Fruit fly (Drosophila melanogaster) whole organism, embryonic: ENCODE data around the gene Traf4.

Experiments used
- Ada2b ChIP-seq: fragments of 200-800 bp; sonication (Bioruptor generic); IDR thresholded peaks from 2 replicates; pipeline ENCODE4 v1.3.6; 2022; ENCODE audit warnings: missing biosample characterization, missing genetic modification characterization
- CG1603 ChIP-seq: fragments of 200-800 bp; sonication (Bioruptor generic); optimal IDR thresholded peaks from 2 replicates; lab custom pipeline; 2019; ENCODE audit warnings: missing biosample characterization, mild to moderate bottlenecking, missing genetic modification characterization, moderate library complexity
- CG17612 ChIP-seq: fragments of 200-800 bp; sonication (Bioruptor generic); IDR thresholded peaks from 2 replicates; pipeline ENCODE4 v1.3.6; 2022; ENCODE audit warnings: missing biosample characterization, missing genetic modification characterization
- CG18599 ChIP-seq: fragments of 200-800 bp; sonication (Bioruptor generic); optimal IDR thresholded peaks from 3 replicates; lab custom pipeline; 2017; ENCODE audit warnings: missing biosample characterization, missing genetic modification characterization, mild to moderate bottlenecking, moderate library complexity, missing genetic modification reagents
- CG2120 ChIP-seq: fragments of 200-800 bp; sonication (Bioruptor generic); optimal IDR thresholded peaks from 3 replicates; lab custom pipeline; 2016; ENCODE audit warnings: missing biosample characterization, missing genetic modification characterization
- CG32532 ChIP-seq: fragments of 200-800 bp; sonication (Bioruptor generic); IDR thresholded peaks from 2 replicates; pipeline ENCODE4 v1.3.6; 2022; ENCODE audit warnings: missing biosample characterization, missing genetic modification characterization
- CG6175 ChIP-seq: fragments of 200-800 bp; sonication (Bioruptor generic); IDR thresholded peaks from 3 replicates; pipeline ENCODE4 v1.3.6; 2022; ENCODE audit warnings: missing biosample characterization, missing genetic modification characterization
- CkIIα-i1 ChIP-seq: fragments of 200-800 bp; sonication (Bioruptor generic); IDR thresholded peaks from 2 replicates; pipeline ENCODE4 v1.3.6; 2022; ENCODE audit warnings: missing biosample characterization, missing genetic modification characterization
- D19B ChIP-seq: fragments of 200-800 bp; sonication (Bioruptor generic); optimal IDR thresholded peaks from 2 replicates; lab custom pipeline; 2017; ENCODE audit warnings: missing biosample characterization, mild to moderate bottlenecking, missing genetic modification characterization
- Ets65A ChIP-seq: fragments of 200-800 bp; sonication (Bioruptor generic); peaks from one replicate; lab custom pipeline; 2016; ENCODE audit warnings: missing biosample characterization, missing genetic modification characterization
- Hmr ChIP-seq: fragments of 200-800 bp; sonication (Bioruptor generic); optimal IDR thresholded peaks from 3 replicates; lab custom pipeline; 2017; ENCODE audit warnings: mild to moderate bottlenecking, missing biosample characterization, missing genetic modification reagents, missing genetic modification characterization
- Opbp ChIP-seq: fragments of 200-800 bp; sonication (Bioruptor generic); IDR thresholded peaks from 3 replicates; pipeline ENCODE4 v1.3.6; 2022; ENCODE audit warnings: missing biosample characterization, missing genetic modification characterization; ENCODE audit not compliant: partially characterized antibody
- Ptx1 ChIP-seq: fragments of 200-800 bp; sonication (Bioruptor generic); IDR thresholded peaks from 2 replicates; pipeline ENCODE4 v1.3.6; 2022; ENCODE audit warnings: missing biosample characterization, missing genetic modification characterization
- ac ChIP-seq: fragments of 200-800 bp; sonication (Bioruptor generic); optimal IDR thresholded peaks from 3 replicates; lab custom pipeline; 2017; ENCODE audit warnings: missing biosample characterization, mild to moderate bottlenecking, missing genetic modification characterization
- ash1 ChIP-seq: fragments of 200-800 bp; sonication (Bioruptor generic); optimal IDR thresholded peaks from 2 replicates; lab custom pipeline; 2018; ENCODE audit warnings: missing biosample characterization, mild to moderate bottlenecking, missing genetic modification characterization
- chinmo ChIP-seq: fragments of 200-800 bp; sonication (Bioruptor generic); IDR thresholded peaks from 4 replicates; pipeline ENCODE4 v1.3.6; 2022; ENCODE audit warnings: missing biosample characterization, missing genetic modification characterization; ENCODE audit not compliant: partially characterized antibody
- dimm ChIP-seq: fragments of 200-800 bp; sonication (Bioruptor generic); IDR thresholded peaks from 2 replicates; pipeline ENCODE4 v1.3.6; 2022; ENCODE audit warnings: missing biosample characterization, missing genetic modification characterization
- dysf ChIP-seq: fragments of 200-800 bp; sonication (Bioruptor generic); IDR thresholded peaks from 3 replicates; pipeline ENCODE4 v1.3.6; 2022; ENCODE audit warnings: missing biosample characterization, missing genetic modification characterization
- fd96Cb ChIP-seq: fragments of 200-800 bp; sonication (Bioruptor generic); optimal IDR thresholded peaks from 2 replicates; lab custom pipeline; 2018; ENCODE audit warnings: missing biosample characterization, mild to moderate bottlenecking, missing genetic modification characterization, moderate library complexity
- gem ChIP-seq: fragments of 200-800 bp; sonication (Bioruptor generic); optimal IDR thresholded peaks from 2 replicates; lab custom pipeline; 2019; ENCODE audit warnings: missing biosample characterization, mild to moderate bottlenecking, missing genetic modification characterization, moderate library complexity
- gsb ChIP-seq: fragments of 200-800 bp; sonication (Bioruptor generic); IDR thresholded peaks from 2 replicates; pipeline ENCODE4 v1.3.6; 2022; ENCODE audit warnings: missing biosample characterization, missing genetic modification characterization
- lab ChIP-seq: fragments of 200-800 bp; sonication (Bioruptor generic); optimal IDR thresholded peaks from 3 replicates; lab custom pipeline; 2017; ENCODE audit warnings: missing biosample characterization, missing genetic modification characterization, mild to moderate bottlenecking, moderate library complexity, missing genetic modification reagents
- lilli ChIP-seq: fragments of 200-800 bp; sonication (Bioruptor generic); optimal IDR thresholded peaks from 3 replicates; lab custom pipeline; 2016; ENCODE audit warnings: missing biosample characterization, missing genetic modification characterization
- mam ChIP-seq: fragments of 200-800 bp; sonication (Bioruptor generic); optimal IDR thresholded peaks from 3 replicates; lab custom pipeline; 2016; ENCODE audit warnings: missing biosample characterization, missing genetic modification characterization
- prd ChIP-seq, 3 experiments: fragments of >200 bp in 2 of 3; fragments of 200-800 bp in 1 of 3; sonication (Bioruptor generic) in 1 of 3; optimal IDR thresholded peaks in 2 of 3; IDR thresholded peaks in 1 of 3; 2 replicates in 2 of 3; 3 replicates in 1 of 3; pipeline versions ENCODE4 v1.3.6 to Lab custom; 2017 to 2022; ENCODE audit warnings: missing biosample characterization in 1 of 3, missing genetic modification characterization in 1 of 3
- row ChIP-seq: fragments of 200-800 bp; sonication (Bioruptor generic); IDR thresholded peaks from 3 replicates; pipeline ENCODE4 v1.3.6; 2022; ENCODE audit warnings: missing biosample characterization, missing genetic modification characterization
- sens ChIP-seq: fragments of 200-800 bp; sonication (Bioruptor generic); peaks from one replicate; lab custom pipeline; 2016; ENCODE audit warnings: missing biosample characterization, missing genetic modification characterization
- seq ChIP-seq: fragments of 200-800 bp; sonication (Bioruptor generic); IDR thresholded peaks from 2 replicates; pipeline ENCODE4 v1.3.6; 2022; ENCODE audit warnings: missing biosample characterization, missing genetic modification characterization
- zen2 ChIP-seq: fragments of 200-800 bp; sonication (Bioruptor generic); IDR thresholded peaks from 3 replicates; pipeline ENCODE4 v1.3.6; 2022; ENCODE audit warnings: missing biosample characterization, missing genetic modification characterization; ENCODE audit not compliant: partially characterized antibody

Traf4 gene

dm6 chr2L:4418819-4419218, 57.1 kb downstream of the Traf4 start (continued):
- TF ChIP-seq CG6175 (GFP tag; lab: Robert Waterston, UW) (no peak), CkIIα-i1 (GFP tag; lab: Robert Waterston, UW) (no peak), zen2 (GFP tag; lab: Robert Waterston, UW) (peak; percentile 42; the same call in 2 of the 3 replicates)

dm6 chr2L:4422154-4422553, 60.4 kb downstream of the Traf4 start:
- TF ChIP-seq gem (tag; lab: Kevin White, UChicago) (peak; percentile 10), CG2120 (GFP tag; lab: Kevin White, UChicago) (peak; percentile 34), dimm (GFP tag; lab: Robert Waterston, UW) (peak; percentile 23; the same call in 1 of the 2 replicates), CG17612 (GFP tag; lab: Robert Waterston, UW) (0 out of 2 replicates have a peak, but pooled peaks have one; percentile 35), chinmo (GFP tag; lab: Robert Waterston, UW) (no peak), gsb (GFP tag; lab: Robert Waterston, UW) (0 out of 2 replicates have a peak, but pooled peaks have one; percentile 24), Hmr (peak; percentile 31), CG32532 (GFP tag; lab: Robert Waterston, UW) (peak; percentile 18; the same call in 1 of the 2 replicates), seq (GFP tag; lab: Robert Waterston, UW) (no peak), CG1603 (tag; lab: Kevin White, UChicago) (no peak), lilli (GFP tag; lab: Kevin White, UChicago) (peak; percentile 5), mam (GFP tag; lab: Kevin White, UChicago) (no peak), fd96Cb (tag; lab: Kevin White, UChicago) (no peak), ash1 (no peak), CG18599 (GFP tag; lab: Kevin White, UChicago) (peak; percentile 49), ac (GFP tag; lab: Kevin White, UChicago) (no peak), sens (GFP tag; lab: Kevin White, UChicago) (peak; percentile 3), Opbp (GFP tag; lab: Robert Waterston, UW) (no peak), dysf (0 out of 3 replicates have a peak, but pooled peaks have one; percentile 16), prd (optimal IDR thresholded peaks at IDR 0.05; lab: Kevin White, UChicago) (no peak), prd (GFP tag; IDR thresholded peaks at IDR 0.05; lab: Robert Waterston, UW) (peak; percentile 28; the same call in 1 of the 3 replicates), lab (GFP tag; lab: Kevin White, UChicago) (peak; percentile 41), Ets65A (GFP tag; lab: Kevin White, UChicago) (peak; percentile 63), D19B (GFP tag; lab: Kevin White, UChicago) (peak; percentile 66), row (GFP tag; lab: Robert Waterston, UW) (peak; percentile 50; the same call in 2 of the 3 replicates), Ptx1 (GFP tag; lab: Robert Waterston, UW) (peak; percentile 33; the same call in 1 of the 2 replicates), Ada2b (GFP tag; lab: Robert Waterston, UW) (peak; percentile 19; the same call in 1 of the 2 replicates)
